Fruit fly (Drosophila melanogaster): ENCODE data around the gene CG6180.

CG6180 gene

DNA sequence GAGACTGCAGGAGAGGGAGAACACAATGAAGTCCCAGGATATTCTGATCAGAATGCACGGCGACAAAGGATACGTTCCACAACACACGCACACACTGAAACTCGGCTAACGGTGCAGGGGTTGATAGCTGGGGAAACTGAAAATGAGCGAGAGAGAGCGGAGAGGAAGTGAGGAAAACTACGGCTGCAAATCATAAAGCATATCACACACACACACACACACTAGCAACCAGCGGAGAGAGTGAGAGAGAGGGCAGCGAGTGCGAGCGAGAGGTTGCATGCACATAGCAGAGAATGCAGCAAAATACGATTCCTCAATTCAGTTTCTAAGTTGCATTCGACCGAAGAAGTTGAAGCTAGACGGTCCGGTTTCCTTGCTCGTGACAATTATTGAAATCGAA, 29.2 kb upstream of the CG6180 start:
- no peak for TF ChIP-seq Eip78C (GFP tag)
- no peak for TF ChIP-seq Hr4 (GFP tag; optimal IDR thresholded peaks at IDR 0.05)
- no peak for TF ChIP-seq vri (GFP tag; optimal IDR thresholded peaks at IDR 0.05)
- no peak for TF ChIP-seq OdsH (GFP tag; optimal IDR thresholded peaks at IDR 0.05)
- TF ChIP-seq fd85E (GFP tag; optimal IDR thresholded peaks at IDR 0.05): no peak
- no peak for TF ChIP-seq eg (GFP tag; IDR thresholded peaks at IDR 0.05)
- no peak for TF ChIP-seq svp (GFP tag)

DNA sequence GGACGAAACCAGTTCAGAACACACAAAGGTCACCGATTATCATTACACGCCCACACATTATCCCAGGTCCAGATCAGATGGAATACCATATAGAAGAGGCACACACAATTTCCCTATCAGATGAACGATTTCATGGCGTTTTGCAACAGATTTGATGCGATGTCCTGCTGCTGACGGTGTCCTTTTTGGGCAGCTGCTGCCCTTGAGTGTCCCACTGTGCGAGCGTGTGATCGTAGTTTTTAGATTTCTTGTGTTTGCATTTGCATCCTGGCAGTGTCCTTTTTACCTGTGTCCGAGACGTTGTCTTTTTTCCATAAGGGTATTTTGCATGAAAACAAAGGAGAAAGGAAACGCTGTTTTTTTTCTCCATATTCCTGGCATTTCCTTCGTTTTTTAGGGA, 28.2 kb upstream of the CG6180 start:
- TF ChIP-seq fd85E (GFP tag; optimal IDR thresholded peaks at IDR 0.05): no peak
- no peak for TF ChIP-seq Sox15 (GFP tag; optimal IDR thresholded peaks at IDR 0.05)
- no peak for TF ChIP-seq Gug (GFP tag; IDR thresholded peaks at IDR 0.05)
- TF ChIP-seq CG15336 (GFP tag; IDR thresholded peaks at IDR 0.05): no peak
- TF ChIP-seq CG6792 (GFP tag; optimal IDR thresholded peaks at IDR 0.05): no peak
- no peak for TF ChIP-seq CG1621 (tag; optimal IDR thresholded peaks at IDR 0.05)
- TF ChIP-seq lz (GFP tag; optimal IDR thresholded peaks at IDR 0.05): no peak
- no peak for TF ChIP-seq CG34406 (GFP tag; optimal IDR thresholded peaks at IDR 0.05)
- no peak for TF ChIP-seq achi (GFP tag; optimal IDR thresholded peaks at IDR 0.05)
- no peak for TF ChIP-seq salr (GFP tag; optimal IDR thresholded peaks at IDR 0.05)
- no peak for TF ChIP-seq CG4318 (GFP tag; optimal IDR thresholded peaks at IDR 0.05)
- no peak for TF ChIP-seq Eip75B (GFP tag; optimal IDR thresholded peaks at IDR 0.05)
- TF ChIP-seq Sox14 (GFP tag; optimal IDR thresholded peaks at IDR 0.05): no peak
- TF ChIP-seq CG6163 (GFP tag; IDR thresholded peaks at IDR 0.05): no peak
- TF ChIP-seq CG8632 (GFP tag; optimal IDR thresholded peaks at IDR 0.05): no peak
- no peak for TF ChIP-seq CG11762 (GFP tag; optimal IDR thresholded peaks at IDR 0.05; ENCODE audit: insufficient read depth)
- TF ChIP-seq CG11294 (GFP tag; IDR thresholded peaks at IDR 0.05): no peak

DNA sequence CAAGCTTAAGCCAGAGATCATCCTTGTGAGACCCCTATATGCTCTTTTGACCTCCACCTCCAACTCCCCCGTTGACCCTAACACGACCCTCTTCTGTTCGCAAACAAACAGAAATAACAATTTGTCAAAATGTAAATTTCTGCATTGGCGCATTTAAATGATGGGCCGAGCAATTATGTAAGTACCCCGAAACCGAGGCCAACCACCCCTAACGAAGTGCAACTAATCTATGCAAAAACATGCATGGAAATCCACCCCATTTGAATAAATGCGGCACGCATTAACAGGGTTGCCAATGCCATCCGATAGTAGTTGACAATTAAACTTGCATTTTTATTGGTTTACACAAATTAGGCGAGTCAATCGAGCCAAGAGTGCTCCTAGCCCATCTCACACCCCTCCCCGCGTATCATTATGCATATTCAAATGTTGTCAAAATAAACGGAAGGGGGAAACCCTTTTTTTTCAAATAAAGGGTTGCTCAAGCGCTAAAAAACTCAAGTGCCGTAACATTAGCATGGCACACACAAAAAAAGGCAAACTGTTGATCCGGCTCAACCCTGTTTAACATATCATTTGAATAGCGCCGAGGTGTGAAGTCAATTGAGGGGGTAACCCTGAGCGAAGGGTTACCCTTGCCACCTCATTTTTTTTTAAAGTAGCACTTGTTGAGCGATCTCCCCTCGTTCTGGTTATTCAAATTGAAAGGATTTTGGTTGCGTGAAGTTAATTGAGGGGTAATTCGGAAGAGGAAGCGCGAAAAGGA, 25.7 kb upstream of the CG6180 start:
- no peak for TF ChIP-seq Lpt (GFP tag; optimal IDR thresholded peaks at IDR 0.05)
- TF ChIP-seq Hr39 (GFP tag; optimal IDR thresholded peaks at IDR 0.05): peak; percentile 19

DNA sequence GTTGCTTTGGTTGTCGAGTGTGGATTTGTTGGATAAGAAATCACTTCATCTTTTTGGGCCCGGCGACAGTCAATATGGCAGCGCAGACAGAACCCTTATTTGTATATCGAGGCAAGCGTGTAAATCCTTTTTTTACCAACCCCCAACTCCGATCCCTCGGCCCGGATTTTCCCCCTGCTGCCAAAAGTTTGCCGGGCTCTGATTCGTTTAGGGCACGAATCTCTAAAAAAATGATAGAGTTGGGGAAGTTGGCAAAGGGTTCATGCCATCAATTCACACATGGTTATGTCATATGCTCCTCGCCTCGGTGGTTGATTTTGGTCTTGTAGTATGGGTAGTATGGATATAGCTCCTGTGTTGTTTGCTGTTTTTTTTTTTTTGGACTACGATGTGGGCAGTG, 20.6 kb upstream of the CG6180 start:
- TF ChIP-seq svp (GFP tag) (no peak), CG32006 (GFP tag; optimal IDR thresholded peaks at IDR 0.05) (no peak), CG11762 (GFP tag; optimal IDR thresholded peaks at IDR 0.05; ENCODE audit: insufficient read depth) (no peak), CG3919 (GFP tag; optimal IDR thresholded peaks at IDR 0.05) (no peak), eg (GFP tag; IDR thresholded peaks at IDR 0.05) (no peak), CG6808 (GFP tag; optimal IDR thresholded peaks at IDR 0.05) (no peak)

DNA sequence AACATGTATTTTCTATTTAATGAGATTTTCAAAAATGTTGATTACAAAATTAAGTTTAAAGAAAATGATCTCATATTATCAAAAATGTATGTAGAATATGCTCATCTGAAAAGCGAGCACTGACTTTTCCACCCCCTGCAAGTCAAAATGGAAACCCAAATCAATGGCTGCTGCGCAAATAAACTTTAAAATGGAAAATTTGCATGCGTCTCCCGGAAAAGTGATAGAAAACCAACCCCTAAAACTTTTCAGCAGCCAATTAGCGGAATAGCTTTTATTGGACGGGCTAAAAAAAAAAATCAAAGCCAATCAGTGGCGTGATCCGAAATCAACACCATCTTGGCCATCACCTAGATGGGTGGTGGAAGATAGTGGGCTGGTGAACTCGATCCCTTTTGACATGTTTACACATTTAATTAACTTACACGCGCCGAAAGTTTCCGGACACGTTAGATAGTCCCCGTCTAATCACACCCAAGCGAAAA, 18.1 kb upstream of the CG6180 start:
- TF ChIP-seq CG10631 (GFP tag; optimal IDR thresholded peaks at IDR 0.05) (no peak), CG8319 (GFP tag; optimal IDR thresholded peaks at IDR 0.05) (no peak), Smox (GFP tag; optimal IDR thresholded peaks at IDR 0.05) (no peak), CG16779 (tag; optimal IDR thresholded peaks at IDR 0.05) (no peak), CG15336 (GFP tag; IDR thresholded peaks at IDR 0.05) (no peak), CG6792 (GFP tag; optimal IDR thresholded peaks at IDR 0.05) (no peak), dac (GFP tag; optimal IDR thresholded peaks at IDR 0.05) (no peak), CG32006 (GFP tag; optimal IDR thresholded peaks at IDR 0.05) (no peak), Lpt (GFP tag; optimal IDR thresholded peaks at IDR 0.05) (no peak), acj6 (GFP tag; optimal IDR thresholded peaks at IDR 0.05) (no peak), svp (GFP tag) (no peak), fd59A (GFP tag; optimal IDR thresholded peaks at IDR 0.05) (no peak), CG6163 (GFP tag; IDR thresholded peaks at IDR 0.05) (no peak), fd85E (GFP tag; optimal IDR thresholded peaks at IDR 0.05) (no peak), CG11762 (GFP tag; optimal IDR thresholded peaks at IDR 0.05; ENCODE audit: insufficient read depth) (no peak), Ets21C (GFP tag; optimal IDR thresholded peaks at IDR 0.05) (no peak), Eip93F (GFP tag; optimal IDR thresholded peaks at IDR 0.05) (no peak), CG8632 (GFP tag; optimal IDR thresholded peaks at IDR 0.05) (no peak), CG11294 (GFP tag; IDR thresholded peaks at IDR 0.05) (no peak)

All from whole organism, prepupa.